Worm (Caenorhabditis elegans) whole organism, L4/young adult: ENCODE results near the gene rbbp-5.

Experiments
- W03F9.2 ChIP-seq: fragments of 150-350 bp; optimal IDR thresholded peaks from 2 replicates; lab custom pipeline; 2014; ENCODE audit warnings: missing biosample characterization, missing genetic modification characterization
- dao-5 ChIP-seq: sonication (generic microtip); optimal IDR thresholded peaks from 2 replicates; lab custom pipeline; 2016; ENCODE audit warnings: missing genotype, missing genetic modification characterization, moderate library complexity, missing compliant biosample characterization
- him-1 ChIP-seq: sonication (generic microtip); optimal IDR thresholded peaks from 2 replicates; lab custom pipeline; 2016; ENCODE audit warnings: missing genotype, missing genetic modification reagents, missing genetic modification characterization, missing compliant biosample characterization

ce11 chrII:6136712-6137111 lies 39.1 kb downstream of the rbbp-5 start:
- TF ChIP-seq him-1 (no peak), W03F9.2 (tag; lab: Kevin White, UChicago) (no peak), dao-5 (tag; lab: Kevin White, UChicago) (no peak)
